Worm (Caenorhabditis elegans) whole organism, young adult: ENCODE measurements around the gene F46F5.11.

ENCODE experiments used
- Y53F4B.3 ChIP-seq: fragments of 200-800 bp; sonication (Bioruptor generic); IDR thresholded peaks from 2 replicates; pipeline ENCODE4 v1.3.6; 2022; ENCODE audit warnings: missing genetic modification reagents, missing genetic modification characterization, missing compliant biosample characterization
- Y56A3A.18 ChIP-seq: fragments of 200-800 bp; sonication (Bioruptor generic); IDR thresholded peaks from 2 replicates; pipeline ENCODE4 v1.3.6; 2022; ENCODE audit warnings: missing genetic modification reagents, missing genetic modification characterization, missing compliant biosample characterization
- ama-1 ChIP-seq, 3 experiments: fragments of 150-350 bp in 1 of 3; sonication (generic microtip) in 2 of 3; optimal IDR thresholded peaks; 2 replicates each; lab custom pipeline; 2014 to 2018; ENCODE audit warnings: missing biosample characterization in 2 of 3, missing genetic modification characterization in 2 of 3, missing genetic modification reagents in 2 of 3
- aptf-3 ChIP-seq: fragments of 200-800 bp; sonication (Bioruptor generic); IDR thresholded peaks from 2 replicates; pipeline ENCODE4 v1.3.6; 2022; ENCODE audit warnings: missing genetic modification characterization, missing compliant biosample characterization
- madf-6 ChIP-seq: fragments of 200-800 bp; sonication (Bioruptor generic); IDR thresholded peaks from 2 replicates; pipeline ENCODE4 v1.3.6; 2022; ENCODE audit warnings: missing genetic modification reagents, missing genetic modification characterization, missing compliant biosample characterization
- snpc-1.1 ChIP-seq: sonication (generic microtip); optimal IDR thresholded peaks from 2 replicates; lab custom pipeline; 2017; ENCODE audit warnings: missing genetic modification characterization, mild to moderate bottlenecking, missing compliant biosample characterization, antibody characterized with exemption, moderate library complexity, missing genotype, missing genetic modification reagents; ENCODE audit not compliant: insufficient read depth
- tlf-1 ChIP-seq: fragments of 200-800 bp; sonication (Bioruptor generic); optimal IDR thresholded peaks from 2 replicates; lab custom pipeline; 2018; ENCODE audit warnings: mild to moderate bottlenecking, missing genetic modification characterization, missing compliant biosample characterization
- xnd-1 ChIP-seq: sonication (generic microtip); optimal IDR thresholded peaks from 2 replicates; lab custom pipeline; 2016; ENCODE audit warnings: missing genotype, missing genetic modification reagents, missing genetic modification characterization, missing compliant biosample characterization
- ztf-18 ChIP-seq: sonication (generic microtip); optimal IDR thresholded peaks from 2 replicates; lab custom pipeline; 2016; ENCODE audit warnings: missing genotype, mild to moderate bottlenecking, missing genetic modification characterization, missing compliant biosample characterization

DNA sequence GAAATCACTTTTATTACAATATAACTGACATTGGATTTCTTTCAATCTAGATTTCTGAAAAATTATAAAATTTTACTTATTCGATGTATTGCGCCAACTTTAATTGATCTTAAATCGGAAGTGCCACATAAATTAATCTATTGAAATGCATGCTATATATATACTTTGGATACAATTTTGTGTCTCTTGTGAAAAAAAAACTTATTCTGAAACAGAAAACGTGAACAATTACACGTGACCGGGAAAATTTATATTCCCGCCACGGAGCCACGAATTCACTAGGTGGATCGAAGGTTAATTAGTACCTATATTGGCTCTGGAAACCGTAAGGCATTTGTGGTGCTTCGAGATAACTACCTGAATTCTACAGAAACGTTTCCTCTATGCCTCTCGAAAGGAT lies 8.9 kb upstream of the F46F5.11 start, which contains the start of gene F46F5.14:
- TF ChIP-seq tlf-1 (GFP tag; lab: Kevin White, UChicago) (no peak), aptf-3 (GFP tag; lab: Robert Waterston, UW) (no peak), xnd-1 (tag; lab: Kevin White, UChicago) (no peak), Y56A3A.18 (GFP tag; lab: Robert Waterston, UW) (no peak), ztf-18 (no peak), snpc-1.1 (tag; lab: Kevin White, UChicago) (no peak), madf-6 (no peak), ama-1 (optimal IDR thresholded peaks at IDR 0.05; lab: Kevin White, UChicago) (no peak), ama-1 (GFP tag; optimal IDR thresholded peaks at IDR 0.05; lab: Kevin White, UChicago) (no peak), Y53F4B.3 (no peak)
